Worm (Caenorhabditis elegans) whole organism, late embryonic: ENCODE data around the gene dhs-9.

Experiments
- ceh-19 ChIP-seq: fragments of 200-800 bp; sonication (Bioruptor generic); optimal IDR thresholded peaks from 2 replicates; lab custom pipeline; 2018; ENCODE audit warnings: mild to moderate bottlenecking, missing genetic modification characterization, missing compliant biosample characterization
- ceh-31 ChIP-seq: sonication (generic microtip); optimal IDR thresholded peaks from 2 replicates; lab custom pipeline; 2016; ENCODE audit warnings: missing genetic modification characterization, missing compliant biosample characterization
- eyg-1 ChIP-seq: sonication (generic microtip); optimal IDR thresholded peaks from 2 replicates; lab custom pipeline; 2016; ENCODE audit warnings: missing genotype, missing genetic modification characterization, missing compliant biosample characterization
- hlh-15 ChIP-seq: sonication (generic microtip); optimal IDR thresholded peaks from 2 replicates; lab custom pipeline; 2016; ENCODE audit warnings: missing genetic modification characterization, missing compliant biosample characterization
- nfya-1 ChIP-seq: sonication (generic microtip); optimal IDR thresholded peaks from 2 replicates; lab custom pipeline; 2017; ENCODE audit warnings: missing genetic modification characterization, mild to moderate bottlenecking, missing compliant biosample characterization, antibody characterized with exemption, moderate library complexity
- nhr-11 ChIP-seq: fragments of 150-350 bp; optimal IDR thresholded peaks from 2 replicates; lab custom pipeline; 2014; ENCODE audit warnings: missing biosample characterization, missing genetic modification characterization
- pha-4 ChIP-seq: fragments of 150-350 bp; optimal IDR thresholded peaks from 2 replicates; lab custom pipeline; 2018; ENCODE audit warnings: missing biosample characterization, missing genetic modification reagents, missing genetic modification characterization
- pqm-1 ChIP-seq: sonication (generic microtip); optimal IDR thresholded peaks from 2 replicates; lab custom pipeline; 2016; ENCODE audit warnings: missing genetic modification characterization, missing compliant biosample characterization
- sox-4 ChIP-seq: sonication (generic microtip); optimal IDR thresholded peaks from 2 replicates; lab custom pipeline; 2017; ENCODE audit warnings: mild to moderate bottlenecking, missing genetic modification characterization, inconsistent platforms, missing compliant biosample characterization

DNA sequence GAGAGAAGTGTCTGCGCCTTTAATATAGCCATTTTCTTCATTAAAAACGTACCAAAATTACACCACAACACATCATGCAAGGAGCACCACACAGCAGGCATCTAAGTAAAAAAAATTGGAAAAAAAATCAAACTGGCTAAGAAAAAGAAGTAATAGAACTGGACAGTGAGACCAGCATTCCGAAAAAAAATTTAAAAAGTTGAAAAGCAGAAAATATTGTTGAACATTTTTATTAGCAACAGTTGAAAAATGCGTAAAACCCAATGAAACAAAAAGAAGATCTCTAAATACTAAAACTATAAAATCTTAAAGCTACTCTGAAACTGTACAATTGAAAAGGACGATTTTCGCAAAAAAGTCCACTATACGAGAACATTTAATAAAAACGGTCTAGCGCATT is 14.2 kb upstream of the dhs-9 start, which contains the start of gene Y32H12A.6:
- TF ChIP-seq pqm-1 (tag; lab: Kevin White, UChicago) (no peak), pha-4 (tag; lab: Kevin White, UChicago) (no peak), nfya-1 (tag; lab: Kevin White, UChicago) (no peak), ceh-19 (GFP tag; lab: Kevin White, UChicago) (no peak), sox-4 (no peak), nhr-11 (tag; lab: Kevin White, UChicago) (no peak), ceh-31 (tag; lab: Kevin White, UChicago) (no peak), eyg-1 (no peak), hlh-15 (tag; lab: Kevin White, UChicago) (no peak)
